Worm (Caenorhabditis elegans): ENCODE results near the gene C17C3.5.

Gene C17C3.5

ce11 chrII:5599326-5600044 lies 47.9 kb downstream of the C17C3.5 start, which contains the start of gene C17G10.10 (continued):
- TF ChIP-seq let-607 (tag; optimal IDR thresholded peaks at IDR 0.05), result peak; percentile 19 to 37
- no peak for TF ChIP-seq nhr-90 (tag; optimal IDR thresholded peaks at IDR 0.05)
- TF ChIP-seq ama-1 (optimal IDR thresholded peaks at IDR 0.05), result peak; percentile 83
- TF ChIP-seq ama-1 (GFP tag; optimal IDR thresholded peaks at IDR 0.05), result no peak
- TF ChIP-seq lin-35 (GFP tag; optimal IDR thresholded peaks at IDR 0.05), result peak in 1 of 3 experiments; percentile 38
- TF ChIP-seq D2030.7 (GFP tag; IDR thresholded peaks at IDR 0.05), result peak; percentile 82
- TF ChIP-seq B0261.1 (tag; optimal IDR thresholded peaks at IDR 0.05), result peak; percentile 9
- TF ChIP-seq madf-3 (GFP tag; IDR thresholded peaks at IDR 0.05), result 0 out of 2 replicates have a peak, but pooled peaks have one; percentile 13
- TF ChIP-seq ztf-6 (GFP tag; IDR thresholded peaks at IDR 0.05), result no peak
- TF ChIP-seq fkh-3 (tag; optimal IDR thresholded peaks at IDR 0.05), result peak; percentile 58
- TF ChIP-seq attf-3 (GFP tag; conservative IDR thresholded peaks at IDR 0.05), result no peak
- TF ChIP-seq F33H1.4 (GFP tag; IDR thresholded peaks at IDR 0.05), result peak; percentile 53
- TF ChIP-seq lag-1 (GFP tag; IDR thresholded peaks at IDR 0.05), result no peak
- no peak for TF ChIP-seq F57C9.4 (tag; optimal IDR thresholded peaks at IDR 0.05)
- peak; percentile 40 for TF ChIP-seq atf-7 (tag; optimal IDR thresholded peaks at IDR 0.05)
- TF ChIP-seq B0035.1 (tag; optimal IDR thresholded peaks at IDR 0.05), result no peak
- TF ChIP-seq ztf-22 (GFP tag; optimal IDR thresholded peaks at IDR 0.05), result no peak
- TF ChIP-seq dox-1 (GFP tag; IDR thresholded peaks at IDR 0.05), result peak; percentile 79
- peak; percentile 21 for TF ChIP-seq ztf-26 (tag; optimal IDR thresholded peaks at IDR 0.05)
- TF ChIP-seq ekl-4 (GFP tag; IDR thresholded peaks at IDR 0.05), result peak; percentile 73; the same call in 1 of the 2 replicates
- TF ChIP-seq egl-44 (GFP tag; IDR thresholded peaks at IDR 0.05), result 0 out of 2 replicates have a peak, but pooled peaks have one; percentile 13
- peak; percentile 76 for TF ChIP-seq ZK185.1 (tag; optimal IDR thresholded peaks at IDR 0.05; ENCODE audit: poor library complexity, severe bottlenecking)
- no peak for TF ChIP-seq rpc-1 (optimal IDR thresholded peaks at IDR 0.05)
- TF ChIP-seq rpc-1 (tag; optimal IDR thresholded peaks at IDR 0.05), result peak; percentile 15
- peak; percentile 14 for TF ChIP-seq ztf-18 (tag; optimal IDR thresholded peaks at IDR 0.05)

Measured in whole organism, young adult.